Fruit fly (Drosophila melanogaster) whole organism, prepupa: Measurements from ENCODE around the gene CG4133.

Experiments used
- CG10631 ChIP-seq: fragments of 200-800 bp; sonication (Bioruptor generic); optimal IDR thresholded peaks from 2 replicates; lab custom pipeline; 2016; ENCODE audit warnings: missing biosample characterization, missing genetic modification characterization
- CG10669 ChIP-seq: fragments of 200-800 bp; sonication (Bioruptor generic); optimal IDR thresholded peaks from 3 replicates; lab custom pipeline; 2018; ENCODE audit warnings: missing biosample characterization, mild to moderate bottlenecking, missing genetic modification characterization, moderate library complexity
- CG11902 ChIP-seq: fragments of 200-800 bp; sonication (Bioruptor generic); optimal IDR thresholded peaks from 3 replicates; lab custom pipeline; 2016; ENCODE audit warnings: missing biosample characterization, missing genetic modification characterization
- CG16779 ChIP-seq: fragments of 200-800 bp; sonication (Bioruptor generic); optimal IDR thresholded peaks from 3 replicates; lab custom pipeline; 2017; ENCODE audit warnings: missing biosample characterization, mild to moderate bottlenecking, missing genetic modification characterization
- CG3032 ChIP-seq: fragments of 200-800 bp; optimal IDR thresholded peaks from 2 replicates; lab custom pipeline; 2019; ENCODE audit warnings: missing biosample characterization, mild to moderate bottlenecking, missing genetic modification characterization, moderate library complexity
- CG31627 ChIP-seq: fragments of 200-800 bp; sonication (Bioruptor generic); optimal IDR thresholded peaks from 3 replicates; lab custom pipeline; 2016; ENCODE audit warnings: missing biosample characterization, missing genetic modification characterization
- CG34406 ChIP-seq: fragments of 200-800 bp; sonication (Bioruptor generic); optimal IDR thresholded peaks from 3 replicates; lab custom pipeline; 2016; ENCODE audit warnings: missing biosample characterization, missing genetic modification characterization
- CG4318 ChIP-seq: fragments of 200-800 bp; sonication (Bioruptor generic); optimal IDR thresholded peaks from 3 replicates; lab custom pipeline; 2017; ENCODE audit warnings: missing biosample characterization, mild to moderate bottlenecking, missing genetic modification characterization
- CG6163 ChIP-seq: fragments of 200-800 bp; sonication (Bioruptor generic); IDR thresholded peaks from 3 replicates; pipeline ENCODE4 v1.3.6; 2022; ENCODE audit warnings: missing biosample characterization, missing genetic modification characterization
- CG6276 ChIP-seq: fragments of 200-800 bp; sonication (Bioruptor generic); optimal IDR thresholded peaks from 2 replicates; lab custom pipeline; 2017; ENCODE audit warnings: missing biosample characterization, mild to moderate bottlenecking, missing genetic modification characterization
- CG6792 ChIP-seq: fragments of 200-800 bp; sonication (Bioruptor generic); optimal IDR thresholded peaks from 3 replicates; lab custom pipeline; 2016; ENCODE audit warnings: missing biosample characterization, missing genetic modification characterization
- CG6808 ChIP-seq: fragments of 200-800 bp; sonication (Bioruptor generic); optimal IDR thresholded peaks from 3 replicates; lab custom pipeline; 2017; ENCODE audit warnings: missing biosample characterization, missing genetic modification characterization, mild to moderate bottlenecking, moderate library complexity, missing genetic modification reagents
- CG7368 ChIP-seq: fragments of 200-800 bp; sonication (Bioruptor generic); optimal IDR thresholded peaks from 3 replicates; lab custom pipeline; 2016; ENCODE audit warnings: missing biosample characterization, missing genetic modification characterization
- CG8119 ChIP-seq: fragments of 200-800 bp; sonication (Bioruptor generic); IDR thresholded peaks from 3 replicates; pipeline ENCODE4 v1.3.6; 2022; ENCODE audit warnings: missing biosample characterization, missing genetic modification characterization
- CG8632 ChIP-seq: fragments of 200-800 bp; sonication (Bioruptor generic); optimal IDR thresholded peaks from 3 replicates; lab custom pipeline; 2016; ENCODE audit warnings: missing biosample characterization, missing genetic modification characterization
- CG9139 ChIP-seq: fragments of 200-800 bp; sonication (Bioruptor generic); optimal IDR thresholded peaks from 3 replicates; lab custom pipeline; 2017; ENCODE audit warnings: missing biosample characterization, mild to moderate bottlenecking, missing genetic modification characterization
- Eip75B ChIP-seq: fragments of 200-800 bp; sonication (Bioruptor generic); optimal IDR thresholded peaks from 3 replicates; lab custom pipeline; 2016; ENCODE audit warnings: missing biosample characterization, missing genetic modification characterization
- Eip78C ChIP-seq: fragments of 200-800 bp; sonication (Bioruptor generic); peaks from one replicate; lab custom pipeline; 2016; ENCODE audit warnings: missing biosample characterization, missing genetic modification characterization
- Ets21C ChIP-seq: fragments of 200-800 bp; sonication (Bioruptor generic); optimal IDR thresholded peaks from 3 replicates; lab custom pipeline; 2016; ENCODE audit warnings: missing biosample characterization, missing genetic modification characterization
- Ets96B ChIP-seq: fragments of 200-800 bp; optimal IDR thresholded peaks from 2 replicates; lab custom pipeline; 2019; ENCODE audit warnings: missing biosample characterization, mild to moderate bottlenecking, missing genetic modification characterization, moderate library complexity
- Gug ChIP-seq: fragments of 200-800 bp; sonication (Bioruptor generic); IDR thresholded peaks from 2 replicates; pipeline ENCODE4 v1.3.6; 2022; ENCODE audit warnings: missing biosample characterization, missing genetic modification characterization
- Hr38 ChIP-seq: sonication (Bioruptor generic); optimal IDR thresholded peaks from 2 replicates; lab custom pipeline; 2016; ENCODE audit warnings: missing biosample characterization, missing genetic modification characterization
- Hr39 ChIP-seq: fragments of 200-800 bp; sonication (Bioruptor generic); optimal IDR thresholded peaks from 2 replicates; lab custom pipeline; 2016; ENCODE audit warnings: missing biosample characterization, missing genetic modification characterization
- Hr4 ChIP-seq: fragments of 200-800 bp; sonication (Bioruptor generic); optimal IDR thresholded peaks from 3 replicates; lab custom pipeline; 2016; ENCODE audit warnings: missing biosample characterization, missing genetic modification characterization
- Lpt ChIP-seq: fragments of 200-800 bp; sonication (Bioruptor generic); optimal IDR thresholded peaks from 3 replicates; lab custom pipeline; 2016; ENCODE audit warnings: missing biosample characterization, missing genetic modification characterization
- Met ChIP-seq: fragments of 200-800 bp; sonication (Bioruptor generic); optimal IDR thresholded peaks from 3 replicates; lab custom pipeline; 2016; ENCODE audit warnings: missing biosample characterization, missing genetic modification characterization
- OdsH ChIP-seq: fragments of 200-800 bp; sonication (Bioruptor generic); optimal IDR thresholded peaks from 3 replicates; lab custom pipeline; 2016; ENCODE audit warnings: missing biosample characterization, missing genetic modification characterization
- Smox ChIP-seq: fragments of 200-800 bp; sonication (Bioruptor generic); optimal IDR thresholded peaks from 3 replicates; lab custom pipeline; 2016; ENCODE audit warnings: missing biosample characterization, missing genetic modification characterization
- Sox102F ChIP-seq: fragments of 200-800 bp; sonication (Bioruptor generic); optimal IDR thresholded peaks from 2 replicates; lab custom pipeline; 2016; ENCODE audit warnings: missing biosample characterization, mild to moderate bottlenecking, missing genetic modification characterization
- Sox14 ChIP-seq: fragments of 200-800 bp; sonication (Bioruptor generic); optimal IDR thresholded peaks from 3 replicates; lab custom pipeline; 2016; ENCODE audit warnings: missing biosample characterization, missing genetic modification characterization
- Sox15 ChIP-seq: fragments of 200-800 bp; sonication (Bioruptor generic); optimal IDR thresholded peaks from 3 replicates; lab custom pipeline; 2016; ENCODE audit warnings: missing biosample characterization, missing genetic modification characterization
- cyc ChIP-seq: fragments of 200-800 bp; sonication (Bioruptor generic); optimal IDR thresholded peaks from 3 replicates; lab custom pipeline; 2016; ENCODE audit warnings: missing biosample characterization, missing genetic modification characterization
- dac ChIP-seq: fragments of 200-800 bp; sonication (Bioruptor generic); optimal IDR thresholded peaks from 2 replicates; lab custom pipeline; 2017; ENCODE audit warnings: missing biosample characterization, mild to moderate bottlenecking, missing genetic modification characterization
- dsx ChIP-seq: fragments of 200-800 bp; optimal IDR thresholded peaks from 3 replicates; lab custom pipeline; 2019; ENCODE audit warnings: missing biosample characterization, mild to moderate bottlenecking, missing genetic modification characterization, moderate library complexity; ENCODE audit not compliant: poor library complexity, severe bottlenecking
- eg ChIP-seq: fragments of 200-800 bp; sonication (Bioruptor generic); IDR thresholded peaks from 3 replicates; pipeline ENCODE4 v1.3.6; 2022; ENCODE audit warnings: missing biosample characterization, missing genetic modification characterization
- fd59A ChIP-seq: fragments of 200-800 bp; sonication (Bioruptor generic); optimal IDR thresholded peaks from 2 replicates; lab custom pipeline; 2017; ENCODE audit warnings: missing biosample characterization, mild to moderate bottlenecking, missing genetic modification characterization, missing genetic modification reagents
- fd85E ChIP-seq: fragments of 200-800 bp; sonication (Bioruptor generic); optimal IDR thresholded peaks from 3 replicates; lab custom pipeline; 2016; ENCODE audit warnings: missing biosample characterization, missing genetic modification characterization
- fkh ChIP-seq: fragments of 200-800 bp; sonication (Bioruptor generic); optimal IDR thresholded peaks from 3 replicates; lab custom pipeline; 2017; ENCODE audit warnings: missing biosample characterization, mild to moderate bottlenecking, missing genetic modification characterization, moderate library complexity
- lz ChIP-seq: fragments of 200-800 bp; sonication (Bioruptor generic); optimal IDR thresholded peaks from 3 replicates; lab custom pipeline; 2016; ENCODE audit warnings: missing biosample characterization, missing genetic modification characterization
- net ChIP-seq: fragments of 200-800 bp; sonication (Bioruptor generic); optimal IDR thresholded peaks from 3 replicates; lab custom pipeline; 2016; ENCODE audit warnings: missing biosample characterization, missing genetic modification characterization
- pdm3 ChIP-seq: fragments of 200-800 bp; sonication (Bioruptor generic); optimal IDR thresholded peaks from 3 replicates; lab custom pipeline; 2016; ENCODE audit warnings: missing biosample characterization, missing genetic modification characterization
- salr ChIP-seq, 2 experiments: fragments of 200-800 bp; sonication (Bioruptor generic); optimal IDR thresholded peaks; 3 replicates each; lab custom pipeline; 2016 to 2018; ENCODE audit warnings: missing biosample characterization in 2 of 2, missing genetic modification characterization in 2 of 2, mild to moderate bottlenecking in 1 of 2
- spab ChIP-seq: fragments of 200-800 bp; sonication (Bioruptor generic); optimal IDR thresholded peaks from 2 replicates; lab custom pipeline; 2017; ENCODE audit warnings: missing biosample characterization, mild to moderate bottlenecking, missing genetic modification characterization, missing genetic modification reagents
- ss ChIP-seq, 2 experiments: fragments of 200-800 bp; sonication (Bioruptor generic); optimal IDR thresholded peaks; 2 replicates in 1 of 2; 3 replicates in 1 of 2; lab custom pipeline; 2017 to 2018; ENCODE audit warnings: mild to moderate bottlenecking in 2 of 2, missing biosample characterization in 2 of 2, missing genetic modification characterization in 2 of 2, moderate library complexity in 1 of 2
- svp ChIP-seq: fragments of 200-800 bp; sonication (Bioruptor generic); peaks from one replicate; lab custom pipeline; 2016; ENCODE audit warnings: missing biosample characterization, missing genetic modification characterization
- topi ChIP-seq: fragments of 200-800 bp; sonication (Bioruptor generic); optimal IDR thresholded peaks from 3 replicates; lab custom pipeline; 2016; ENCODE audit warnings: missing biosample characterization, missing genetic modification characterization

CG4133 gene

DNA sequence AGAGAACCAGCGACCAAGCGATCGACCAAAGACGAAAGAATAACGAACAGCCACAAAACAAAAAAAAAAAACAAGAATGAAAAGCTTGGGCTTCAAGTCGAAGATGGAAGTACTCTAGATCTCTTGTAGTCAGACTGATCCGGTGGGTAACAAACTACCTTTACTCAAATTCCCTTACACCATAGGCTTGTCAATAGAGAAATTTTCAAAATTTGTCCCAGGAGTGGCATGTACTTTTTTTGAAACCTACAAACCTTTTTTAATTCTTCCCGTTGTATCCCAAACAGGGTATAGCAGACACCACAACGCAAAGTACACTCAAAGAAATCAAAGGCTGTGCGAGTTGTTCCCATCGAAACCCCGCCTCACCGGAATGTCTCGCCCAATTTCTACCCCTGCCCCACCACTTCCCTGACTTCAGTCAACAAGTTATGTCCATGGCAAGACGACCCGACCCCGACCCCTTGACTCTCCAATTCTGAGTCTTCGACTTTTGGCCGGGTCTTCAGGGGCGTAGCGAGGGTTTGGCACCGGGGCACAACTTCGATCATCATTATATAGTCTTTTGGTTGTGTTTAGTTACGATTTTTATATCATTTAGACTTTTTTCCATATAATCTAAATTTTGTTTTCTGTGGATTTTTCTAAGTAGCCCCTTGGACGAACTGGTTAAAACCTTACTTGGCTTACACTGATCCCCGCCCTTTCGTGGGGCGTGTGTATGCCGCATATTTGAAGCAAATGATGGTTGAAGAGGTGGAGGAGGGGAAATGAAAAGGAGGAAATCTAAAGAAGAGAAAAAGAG lies 25.4 kb upstream of the CG4133 start (continued):
- TF ChIP-seq CG7368 (GFP tag; lab: Kevin White, UChicago): peak; percentile 77
- peak; percentile 94 for TF ChIP-seq lz
- peak; percentile 60 for TF ChIP-seq CG9139 (GFP tag; lab: Kevin White, UChicago)
- TF ChIP-seq Smox: peak; percentile 93
- peak; percentile 23 to 62 for TF ChIP-seq ss (GFP tag; optimal IDR thresholded peaks at IDR 0.05; lab: Kevin White, UChicago)
- TF ChIP-seq CG10631 (GFP tag; lab: Kevin White, UChicago): peak; percentile 89
- TF ChIP-seq dsx (GFP tag; lab: Kevin White, UChicago): peak; percentile 65
- peak; percentile 95 for TF ChIP-seq CG31627 (GFP tag; lab: Kevin White, UChicago)
- TF ChIP-seq Sox102F (GFP tag; lab: Kevin White, UChicago): peak; percentile 96

DNA sequence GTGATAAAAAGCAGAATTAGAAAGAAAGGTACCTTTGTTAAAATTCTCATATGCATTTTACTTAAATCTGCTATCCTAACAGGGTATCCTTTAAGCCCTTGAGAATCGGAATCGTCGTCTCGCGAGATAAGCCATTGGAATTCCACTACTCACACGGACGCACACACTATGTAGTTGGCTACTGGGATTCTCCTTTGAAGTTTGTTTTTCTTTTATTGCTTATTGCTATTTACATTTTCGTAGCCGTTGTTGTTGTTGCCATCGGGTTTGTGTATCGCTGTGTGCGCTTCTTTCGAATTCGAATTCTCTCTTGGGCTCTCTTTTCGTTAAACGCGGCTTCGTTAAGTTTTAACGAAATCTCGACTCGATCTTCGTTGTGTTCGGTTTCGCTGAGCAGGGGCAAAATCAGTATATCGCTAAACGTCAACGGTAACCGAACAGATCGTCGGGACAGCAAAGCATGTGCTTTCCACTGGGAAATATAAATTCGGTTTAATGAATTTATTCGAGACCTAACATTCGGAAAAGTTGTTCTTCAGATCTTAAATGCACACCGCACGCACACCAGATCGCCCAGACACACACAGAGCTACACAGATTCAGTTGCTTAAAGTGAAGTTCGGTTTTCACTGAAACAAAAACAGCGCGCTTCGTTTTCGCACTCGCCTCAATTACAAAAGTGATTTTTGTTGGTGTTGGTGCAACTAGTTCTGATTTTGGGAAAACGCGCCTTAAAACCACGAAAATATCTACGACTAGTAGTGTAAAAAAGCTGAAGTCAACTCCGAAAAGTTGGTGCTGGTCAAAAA lies 24.3 kb upstream of the CG4133 start, which contains the start of gene ex:
ex (plus strand) TSS at position 408 of the 809 bp plus-strand sequence.
- TF ChIP-seq fd59A (GFP tag; lab: Kevin White, UChicago) (peak; percentile 32), CG16779 (peak; percentile 40), Hr39 (GFP tag; lab: Kevin White, UChicago) (no peak), cyc (GFP tag; lab: Kevin White, UChicago) (no peak), fkh (GFP tag; lab: Kevin White, UChicago) (peak; percentile 99), ss (GFP tag; optimal IDR thresholded peaks at IDR 0.05; lab: Kevin White, UChicago) (peak; percentile 71 to 75), Gug (GFP tag; lab: Robert Waterston, UW) (no peak), pdm3 (GFP tag; lab: Kevin White, UChicago) (peak; percentile 17), CG10631 (GFP tag; lab: Kevin White, UChicago) (peak; percentile 17), CG6276 (GFP tag; lab: Kevin White, UChicago) (peak; percentile 67), CG10669 (GFP tag; lab: Kevin White, UChicago) (peak; percentile 57), CG6163 (GFP tag; lab: Robert Waterston, UW) (peak; percentile 89), salr (GFP tag; optimal IDR thresholded peaks at IDR 0.05; lab: Kevin White, UChicago) (no peak), Hr4 (GFP tag; lab: Kevin White, UChicago) (no peak), dac (no peak), topi (GFP tag; lab: Kevin White, UChicago) (no peak), Smox (no peak), CG4318 (GFP tag; lab: Kevin White, UChicago) (no peak), CG6792 (GFP tag; lab: Kevin White, UChicago) (no peak), Met (peak; percentile 40), CG11902 (no peak), spab (GFP tag; lab: Kevin White, UChicago) (peak; percentile 52), Ets21C (GFP tag; lab: Kevin White, UChicago) (no peak), Ets96B (tag; lab: Kevin White, UChicago) (peak; percentile 46), CG3032 (peak; percentile 43), Hr38 (GFP tag; lab: Kevin White, UChicago) (no peak), Sox102F (GFP tag; lab: Kevin White, UChicago) (no peak), Eip78C (GFP tag; lab: Kevin White, UChicago) (peak; percentile 88), CG6808 (GFP tag; lab: Kevin White, UChicago) (peak; percentile 66), fd85E (GFP tag; lab: Kevin White, UChicago) (no peak), CG34406 (no peak), CG8632 (peak; percentile 39), svp (GFP tag; lab: Kevin White, UChicago) (peak; percentile 77), eg (GFP tag; lab: Robert Waterston, UW) (peak; percentile 72; the same call in 2 of the 3 replicates), Sox15 (GFP tag; lab: Kevin White, UChicago) (no peak), Lpt (no peak), Eip75B (no peak), CG8119 (GFP tag; lab: Robert Waterston, UW) (peak; percentile 76; the same call in 2 of the 3 replicates), net (peak; percentile 33), OdsH (peak; percentile 21), Sox14 (peak; percentile 35), CG7368 (GFP tag; lab: Kevin White, UChicago) (no peak)
